Worm (Caenorhabditis elegans): ENCODE measurements around the gene ptr-20.

DNA sequence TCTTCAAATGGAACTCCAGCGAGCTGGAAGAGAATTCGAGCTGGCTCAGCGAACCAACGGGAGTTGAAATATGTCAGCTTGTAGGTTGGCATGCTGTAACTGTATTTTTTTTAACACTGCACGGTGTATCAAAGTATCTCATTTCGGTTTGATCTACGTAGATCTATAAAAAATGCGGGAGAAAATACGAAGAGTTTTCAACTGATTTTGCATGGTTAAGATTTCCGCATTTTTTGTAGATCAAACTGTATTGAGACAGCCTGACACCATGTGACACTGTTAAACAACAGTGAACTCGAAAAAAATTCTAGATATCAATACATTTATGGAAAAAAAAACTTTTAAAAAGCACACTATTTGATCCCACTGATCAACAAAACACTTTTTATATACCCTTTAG lies 20.5 kb downstream of the ptr-20 start, which contains the start of gene gst-32:
- TF ChIP-seq ama-1 (optimal IDR thresholded peaks at IDR 0.05) = no peak
- TF ChIP-seq unc-62 (GFP tag; optimal IDR thresholded peaks at IDR 0.05) = no peak
- TF ChIP-seq nhr-23 (tag; optimal IDR thresholded peaks at IDR 0.05) = no peak
- no peak for TF ChIP-seq skn-1 (tag; optimal IDR thresholded peaks at IDR 0.05)
- no peak for TF ChIP-seq snpc-4 (tag; optimal IDR thresholded peaks at IDR 0.05)
- TF ChIP-seq zag-1 (tag; optimal IDR thresholded peaks at IDR 0.05) = no peak

Data from whole organism, L2 larva.